Worm (Caenorhabditis elegans): ENCODE measurements around the gene inx-8.

- TF ChIP-seq lsy-2 (tag; optimal IDR thresholded peaks at IDR 0.05): no peak
- no peak for TF ChIP-seq ces-1 (GFP tag; optimal IDR thresholded peaks at IDR 0.05)
- TF ChIP-seq ztf-11 (tag; optimal IDR thresholded peaks at IDR 0.05): no peak
- no peak for TF ChIP-seq mls-2 (tag; optimal IDR thresholded peaks at IDR 0.05)
- TF ChIP-seq ham-2 (GFP tag; optimal IDR thresholded peaks at IDR 0.05): no peak
- TF ChIP-seq ceh-39 (tag; optimal IDR thresholded peaks at IDR 0.05): no peak
- TF ChIP-seq unc-39 (tag; optimal IDR thresholded peaks at IDR 0.05): no peak
- TF ChIP-seq nhr-237 (tag; optimal IDR thresholded peaks at IDR 0.05): no peak
- no peak for TF ChIP-seq unc-62 (GFP tag; optimal IDR thresholded peaks at IDR 0.05)
- TF ChIP-seq ceh-83 (GFP tag; optimal IDR thresholded peaks at IDR 0.05): no peak
- no peak for TF ChIP-seq elt-1 (tag; optimal IDR thresholded peaks at IDR 0.05; ENCODE audit: borderline replicate concordance, insufficient read depth)
- peak; percentile 83 for TF ChIP-seq blmp-1 (tag; optimal IDR thresholded peaks at IDR 0.05)
- no peak for TF ChIP-seq snpc-4 (tag; optimal IDR thresholded peaks at IDR 0.05)
- TF ChIP-seq elt-3 (tag; optimal IDR thresholded peaks at IDR 0.05): no peak
These were observed 26.5 kb downstream of the inx-8 start for ce11 chrIV:11700100-11700499.
